Fruit fly (Drosophila melanogaster): Measurements from ENCODE around the gene Archease.

- TF ChIP-seq schlank (tag; optimal IDR thresholded peaks at IDR 0.05) (no peak), ken (GFP tag; IDR thresholded peaks at IDR 0.05) (no peak), CG6854 (GFP tag; optimal IDR thresholded peaks at IDR 0.05) (no peak), Nf-YA (GFP tag; IDR thresholded peaks at IDR 0.05) (no peak), Taf1 (GFP tag; IDR thresholded peaks at IDR 0.05) (no peak)
Observed at dm6 chr3R:21624352-21624954, 38.3 kb downstream of the Archease start.
